Worm (Caenorhabditis elegans) whole organism, L3 larva: ENCODE measurements around the gene ugt-11.

Experiments
- ama-1 ChIP-seq: fragments of 150-350 bp; optimal IDR thresholded peaks from 2 replicates; lab custom pipeline; 2018
- mdl-1 ChIP-seq: fragments of 150-350 bp; optimal IDR thresholded peaks from 2 replicates; lab custom pipeline; 2014; ENCODE audit warnings: missing biosample characterization, missing genetic modification characterization
- unc-39 ChIP-seq: sonication (generic microtip); optimal IDR thresholded peaks from 4 replicates; lab custom pipeline; 2017; ENCODE audit warnings: missing biosample characterization, missing genetic modification characterization
- ztf-11 ChIP-seq: fragments of 150-350 bp; optimal IDR thresholded peaks from 2 replicates; lab custom pipeline; 2014; ENCODE audit warnings: missing biosample characterization, missing genetic modification characterization

ce11 chrV:4912313-4912712, 17.4 kb upstream of the ugt-11 start, which contains the start of gene H23N18.5:
- TF ChIP-seq mdl-1 (no peak), ama-1 (lab: Kevin White, UChicago) (no peak), unc-39 (tag; lab: Kevin White, UChicago) (no peak), ztf-11 (no peak)
